Fruit fly (Drosophila melanogaster) whole organism, embryonic: ENCODE results near the gene Ccp84Ac.

ENCODE experiments used
- Asciz ChIP-seq: fragments of 200-800 bp; sonication (Bioruptor generic); optimal IDR thresholded peaks from 2 replicates; lab custom pipeline; 2017; ENCODE audit warnings: missing biosample characterization, mild to moderate bottlenecking, missing genetic modification characterization, missing genetic modification reagents
- Atf6 ChIP-seq: fragments of 200-800 bp; sonication (Bioruptor generic); IDR thresholded peaks from 2 replicates; pipeline ENCODE4 v1.3.6; 2022; ENCODE audit warnings: missing biosample characterization, missing genetic modification characterization
- BEAF-32 ChIP-seq: fragments of 200-800 bp; sonication (Bioruptor generic); optimal IDR thresholded peaks from 3 replicates; lab custom pipeline; 2017; ENCODE audit warnings: missing biosample characterization, missing genetic modification characterization, mild to moderate bottlenecking, moderate library complexity, missing genetic modification reagents
- Bgb ChIP-seq: fragments of 200-800 bp; sonication (Bioruptor generic); IDR thresholded peaks from 2 replicates; pipeline ENCODE4 v1.3.6; 2022; ENCODE audit warnings: missing biosample characterization, missing genetic modification characterization; ENCODE audit not compliant: partially characterized antibody
- CG10321 ChIP-seq: fragments of 200-800 bp; sonication (Bioruptor generic); IDR thresholded peaks from 2 replicates; pipeline ENCODE4 v1.3.6; 2022; ENCODE audit warnings: missing biosample characterization, missing genetic modification characterization
- CG12744 ChIP-seq: fragments of 200-800 bp; sonication (Bioruptor generic); optimal IDR thresholded peaks from 2 replicates; lab custom pipeline; 2016; ENCODE audit warnings: missing biosample characterization, missing genetic modification characterization
- CG14860 ChIP-seq: fragments of 200-800 bp; sonication (Bioruptor generic); IDR thresholded peaks from 3 replicates; pipeline ENCODE4 v1.3.6; 2022; ENCODE audit warnings: missing biosample characterization, missing genetic modification characterization; ENCODE audit not compliant: partially characterized antibody
- CG15269 ChIP-seq: fragments of 200-800 bp; sonication (Bioruptor generic); optimal IDR thresholded peaks from 2 replicates; lab custom pipeline; 2018; ENCODE audit warnings: missing biosample characterization, mild to moderate bottlenecking, missing genetic modification characterization, moderate library complexity
- CG1832 ChIP-seq: fragments of 200-800 bp; sonication (Bioruptor generic); optimal IDR thresholded peaks from 2 replicates; lab custom pipeline; 2017; ENCODE audit warnings: missing biosample characterization, mild to moderate bottlenecking, missing genetic modification characterization, inconsistent platforms
- CG2889 ChIP-seq: fragments of 200-800 bp; sonication (Bioruptor generic); IDR thresholded peaks from 3 replicates; pipeline ENCODE4 v1.3.6; 2022; ENCODE audit warnings: missing biosample characterization, missing genetic modification characterization
- CG30431 ChIP-seq: fragments of 200-800 bp; sonication (Bioruptor generic); optimal IDR thresholded peaks from 2 replicates; lab custom pipeline; 2017; ENCODE audit warnings: missing biosample characterization, missing genetic modification characterization
- CG42726 ChIP-seq: fragments of 200-800 bp; sonication (Bioruptor generic); IDR thresholded peaks from 2 replicates; pipeline ENCODE4 v1.3.6; 2022; ENCODE audit warnings: missing biosample characterization, missing genetic modification characterization; ENCODE audit not compliant: partially characterized antibody
- CG6654 ChIP-seq: fragments of 200-800 bp; sonication (Bioruptor generic); optimal IDR thresholded peaks from 2 replicates; lab custom pipeline; 2017; ENCODE audit warnings: missing biosample characterization, mild to moderate bottlenecking, missing genetic modification characterization
- CG6813 ChIP-seq: fragments of 200-800 bp; sonication (Bioruptor generic); optimal IDR thresholded peaks from 2 replicates; lab custom pipeline; 2017; ENCODE audit warnings: missing biosample characterization, missing genetic modification characterization, mild to moderate bottlenecking, moderate library complexity, missing genetic modification reagents
- CG9727 ChIP-seq: fragments of 200-800 bp; sonication (Bioruptor generic); optimal IDR thresholded peaks from 3 replicates; lab custom pipeline; 2017; ENCODE audit warnings: missing biosample characterization, mild to moderate bottlenecking, missing genetic modification characterization
- CG9817 ChIP-seq: fragments of 200-800 bp; sonication (Bioruptor generic); optimal IDR thresholded peaks from 2 replicates; lab custom pipeline; 2018; ENCODE audit warnings: missing biosample characterization, mild to moderate bottlenecking, missing genetic modification characterization, moderate library complexity
- CHES-1-like ChIP-seq: fragments of 200-800 bp; sonication (Bioruptor generic); optimal IDR thresholded peaks from 2 replicates; lab custom pipeline; 2016; ENCODE audit warnings: missing biosample characterization, missing genetic modification characterization
- Dfd ChIP-seq, 2 experiments: fragments of >200 bp; optimal IDR thresholded peaks; 2 replicates each; lab custom pipeline; 2017; ENCODE audit warnings: missing biosample characterization in 2 of 2, missing genetic modification characterization in 2 of 2
- Doc2 ChIP-seq: fragments of 200-800 bp; sonication (Bioruptor generic); IDR thresholded peaks from 2 replicates; pipeline ENCODE4 v1.3.6; 2022; ENCODE audit warnings: missing biosample characterization, missing genetic modification characterization
- Dref ChIP-seq: fragments of 200-800 bp; sonication (Bioruptor generic); IDR thresholded peaks from 2 replicates; pipeline ENCODE4 v1.3.6; 2022; ENCODE audit warnings: missing biosample characterization, missing genetic modification characterization
- HHEX ChIP-seq: fragments of 200-800 bp; sonication (Bioruptor generic); optimal IDR thresholded peaks from 3 replicates; lab custom pipeline; 2017; ENCODE audit warnings: missing biosample characterization, mild to moderate bottlenecking, missing genetic modification characterization, missing genetic modification reagents
- HmgZ ChIP-seq: fragments of 200-800 bp; sonication (Bioruptor generic); optimal IDR thresholded peaks from 2 replicates; lab custom pipeline; 2018; ENCODE audit warnings: missing biosample characterization, mild to moderate bottlenecking, missing genetic modification characterization
- Hr78 ChIP-seq, 2 experiments: fragments of 200-800 bp in 1 of 2; fragments of >200 bp in 1 of 2; sonication (Bioruptor generic) in 1 of 2; optimal IDR thresholded peaks; 2 replicates each; lab custom pipeline; 2017 to 2019; ENCODE audit warnings: missing biosample characterization in 2 of 2, missing genetic modification characterization in 2 of 2, mild to moderate bottlenecking in 1 of 2, moderate library complexity in 1 of 2
- MESR4 ChIP-seq: fragments of 200-800 bp; sonication (Bioruptor generic); optimal IDR thresholded peaks from 2 replicates; lab custom pipeline; 2018; ENCODE audit warnings: missing biosample characterization, mild to moderate bottlenecking, missing genetic modification characterization, moderate library complexity
- Pdp1 ChIP-seq, 2 experiments: fragments of 200-800 bp; sonication (Bioruptor generic); optimal IDR thresholded peaks; 3 replicates each; lab custom pipeline; 2016; ENCODE audit warnings: missing biosample characterization in 2 of 2, missing genetic modification characterization in 2 of 2, mild to moderate bottlenecking in 1 of 2, moderate library complexity in 1 of 2
- Stat92E ChIP-seq, 3 experiments: fragments of >200 bp in 2 of 3; fragments of 200-800 bp in 1 of 3; sonication (Bioruptor generic) in 1 of 3; optimal IDR thresholded peaks; 2 replicates each; lab custom pipeline; 2017 to 2019; ENCODE audit warnings: missing biosample characterization in 3 of 3, missing genetic modification characterization in 3 of 3, mild to moderate bottlenecking in 1 of 3, moderate library complexity in 1 of 3
- ash1 ChIP-seq: fragments of 200-800 bp; sonication (Bioruptor generic); optimal IDR thresholded peaks from 2 replicates; lab custom pipeline; 2018; ENCODE audit warnings: missing biosample characterization, mild to moderate bottlenecking, missing genetic modification characterization
- cg ChIP-seq: fragments of 200-800 bp; sonication (Bioruptor generic); optimal IDR thresholded peaks from 3 replicates; lab custom pipeline; 2019; ENCODE audit warnings: missing biosample characterization, mild to moderate bottlenecking, missing genetic modification characterization, moderate library complexity
- chinmo ChIP-seq: fragments of 200-800 bp; sonication (Bioruptor generic); IDR thresholded peaks from 4 replicates; pipeline ENCODE4 v1.3.6; 2022; ENCODE audit warnings: missing biosample characterization, missing genetic modification characterization; ENCODE audit not compliant: partially characterized antibody
- corto ChIP-seq: fragments of 200-800 bp; sonication (Bioruptor generic); optimal IDR thresholded peaks from 2 replicates; lab custom pipeline; 2016; ENCODE audit warnings: missing biosample characterization, mild to moderate bottlenecking, missing genetic modification characterization, moderate library complexity
- disco-r ChIP-seq: fragments of 200-800 bp; sonication (Bioruptor generic); optimal IDR thresholded peaks from 2 replicates; lab custom pipeline; 2016; ENCODE audit warnings: missing biosample characterization, missing genetic modification characterization
- ems ChIP-seq: fragments of 200-800 bp; sonication (Bioruptor generic); optimal IDR thresholded peaks from 3 replicates; lab custom pipeline; 2016; ENCODE audit warnings: missing biosample characterization, missing genetic modification characterization
- fd102C ChIP-seq: fragments of 200-800 bp; sonication (Bioruptor generic); optimal IDR thresholded peaks from 2 replicates; lab custom pipeline; 2018; ENCODE audit warnings: missing biosample characterization, mild to moderate bottlenecking, missing genetic modification characterization, moderate library complexity
- gsb ChIP-seq: fragments of 200-800 bp; sonication (Bioruptor generic); IDR thresholded peaks from 2 replicates; pipeline ENCODE4 v1.3.6; 2022; ENCODE audit warnings: missing biosample characterization, missing genetic modification characterization
- hb ChIP-seq: fragments of 200-800 bp; sonication (Bioruptor generic); IDR thresholded peaks from 3 replicates; pipeline ENCODE4 v1.3.6; 2022; ENCODE audit warnings: missing biosample characterization, missing genetic modification characterization; ENCODE audit not compliant: partially characterized antibody
- hbn ChIP-seq: fragments of 200-800 bp; sonication (Bioruptor generic); IDR thresholded peaks from 2 replicates; pipeline ENCODE4 v1.3.6; 2022; ENCODE audit warnings: missing biosample characterization, missing genetic modification characterization; ENCODE audit not compliant: partially characterized antibody
- jumu ChIP-seq: fragments of 200-800 bp; sonication (Bioruptor generic); optimal IDR thresholded peaks from 3 replicates; lab custom pipeline; 2016; ENCODE audit warnings: missing biosample characterization, missing genetic modification characterization
- mirr ChIP-seq: fragments of 200-800 bp; sonication (Bioruptor generic); optimal IDR thresholded peaks from 3 replicates; lab custom pipeline; 2018; ENCODE audit warnings: missing biosample characterization, mild to moderate bottlenecking, missing genetic modification characterization
- nerfin-1 ChIP-seq: fragments of 200-800 bp; sonication (Bioruptor generic); optimal IDR thresholded peaks from 3 replicates; lab custom pipeline; 2019; ENCODE audit warnings: missing biosample characterization, mild to moderate bottlenecking, missing genetic modification characterization, moderate library complexity
- nerfin-2 ChIP-seq: fragments of 200-800 bp; sonication (Bioruptor generic); IDR thresholded peaks from 2 replicates; pipeline ENCODE4 v1.3.6; 2022; ENCODE audit warnings: missing biosample characterization, missing genetic modification characterization; ENCODE audit not compliant: partially characterized antibody
- pb ChIP-seq: fragments of 200-800 bp; sonication (Bioruptor generic); optimal IDR thresholded peaks from 3 replicates; lab custom pipeline; 2016; ENCODE audit warnings: missing biosample characterization, missing genetic modification characterization
- prd ChIP-seq, 3 experiments: fragments of >200 bp in 2 of 3; fragments of 200-800 bp in 1 of 3; sonication (Bioruptor generic) in 1 of 3; optimal IDR thresholded peaks in 2 of 3; IDR thresholded peaks in 1 of 3; 2 replicates in 2 of 3; 3 replicates in 1 of 3; pipeline versions ENCODE4 v1.3.6 to Lab custom; 2017 to 2022; ENCODE audit warnings: missing biosample characterization in 1 of 3, missing genetic modification characterization in 1 of 3
- row ChIP-seq: fragments of 200-800 bp; sonication (Bioruptor generic); IDR thresholded peaks from 3 replicates; pipeline ENCODE4 v1.3.6; 2022; ENCODE audit warnings: missing biosample characterization, missing genetic modification characterization
- run ChIP-seq: fragments of 200-800 bp; sonication (Bioruptor generic); optimal IDR thresholded peaks from 3 replicates; lab custom pipeline; 2018; ENCODE audit warnings: missing biosample characterization, mild to moderate bottlenecking, missing genetic modification characterization
- slou ChIP-seq: fragments of 200-800 bp; sonication (Bioruptor generic); optimal IDR thresholded peaks from 3 replicates; lab custom pipeline; 2016; ENCODE audit warnings: missing biosample characterization, missing genetic modification characterization
- stwl ChIP-seq: fragments of 200-800 bp; sonication (Bioruptor generic); optimal IDR thresholded peaks from 3 replicates; lab custom pipeline; 2018; ENCODE audit warnings: missing biosample characterization, mild to moderate bottlenecking, missing genetic modification characterization, moderate library complexity
- sug ChIP-seq: fragments of 200-800 bp; optimal IDR thresholded peaks from 2 replicates; lab custom pipeline; 2019; ENCODE audit warnings: missing biosample characterization, mild to moderate bottlenecking, missing genetic modification characterization, moderate library complexity

Gene Ccp84Ac

DNA sequence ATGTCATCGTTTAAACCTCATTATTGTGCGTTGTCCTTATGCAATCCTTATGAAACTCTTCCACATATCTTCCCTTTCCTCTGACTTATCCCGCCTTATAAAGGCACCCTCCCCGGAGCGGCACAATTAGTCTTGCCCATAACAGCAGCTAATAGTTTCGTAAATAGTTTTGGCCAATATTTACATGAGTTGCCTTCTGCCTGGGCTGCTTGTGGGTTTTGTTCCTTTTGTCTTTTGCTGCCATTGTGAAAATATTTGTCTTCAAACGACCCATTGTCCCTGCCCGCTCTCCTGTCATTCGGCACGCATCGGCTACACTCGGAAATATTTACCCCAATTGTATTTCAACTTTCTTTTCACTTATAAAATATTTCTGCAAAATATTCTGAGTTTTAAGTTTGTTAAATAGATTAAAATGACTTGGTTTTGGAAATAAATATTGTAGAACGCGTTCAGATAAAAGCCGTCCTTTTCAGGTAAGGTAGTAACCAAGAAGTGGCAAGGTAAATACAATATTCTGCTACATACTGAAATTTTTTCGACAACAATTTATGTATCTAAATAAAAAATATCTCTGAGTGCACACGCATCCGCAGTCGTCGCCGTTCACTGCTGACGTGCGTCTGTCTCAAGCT lies 27.6 kb upstream of the Ccp84Ac start (continued):
- no peak for TF ChIP-seq Hr78 (GFP tag; optimal IDR thresholded peaks at IDR 0.05; lab: Kevin White, UChicago)
- no peak for TF ChIP-seq hb
- no peak for TF ChIP-seq CG42726 (GFP tag; lab: Robert Waterston, UW)
- TF ChIP-seq sug (tag; lab: Kevin White, UChicago): no peak
- TF ChIP-seq Stat92E (GFP tag; optimal IDR thresholded peaks at IDR 0.05; lab: Kevin White, UChicago): no peak
- peak; percentile 70 for TF ChIP-seq CG9727 (GFP tag; lab: Kevin White, UChicago)
- TF ChIP-seq CG15269 (tag; lab: Kevin White, UChicago): no peak
- no peak for TF ChIP-seq CG10321 (GFP tag; lab: Robert Waterston, UW)
- peak; percentile 42 for TF ChIP-seq nerfin-1
- TF ChIP-seq HHEX (GFP tag; lab: Kevin White, UChicago): no peak
- no peak for TF ChIP-seq ash1 (GFP tag; lab: Kevin White, UChicago)
- no peak for TF ChIP-seq disco-r (GFP tag; lab: Kevin White, UChicago)
- TF ChIP-seq ems (GFP tag; lab: Kevin White, UChicago): no peak
- TF ChIP-seq mirr (GFP tag; lab: Kevin White, UChicago): no peak
- peak in 1 of 2 experiments; percentile 37 for TF ChIP-seq Pdp1 (GFP tag; optimal IDR thresholded peaks at IDR 0.05; lab: Kevin White, UChicago)
- no peak for TF ChIP-seq slou (GFP tag; lab: Kevin White, UChicago)
- no peak for TF ChIP-seq chinmo
- no peak for TF ChIP-seq hbn (GFP tag; lab: Robert Waterston, UW)
- no peak for TF ChIP-seq Asciz
- TF ChIP-seq CG9817 (tag; lab: Kevin White, UChicago): no peak
- peak; percentile 48; the same call in 1 of the 3 replicates for TF ChIP-seq row (GFP tag; lab: Robert Waterston, UW)
- TF ChIP-seq jumu: no peak
- peak; percentile 64 for TF ChIP-seq fd102C (GFP tag; lab: Kevin White, UChicago)
- TF ChIP-seq CG1832 (GFP tag; lab: Kevin White, UChicago): no peak
- TF ChIP-seq Dref (GFP tag; lab: Robert Waterston, UW): no peak
- no peak for TF ChIP-seq prd (optimal IDR thresholded peaks at IDR 0.05; lab: Kevin White, UChicago)
- peak; percentile 69; the same call in 2 of the 3 replicates for TF ChIP-seq prd (GFP tag; IDR thresholded peaks at IDR 0.05; lab: Robert Waterston, UW)
- no peak for TF ChIP-seq HmgZ (tag; lab: Kevin White, UChicago)
- TF ChIP-seq run: no peak
- TF ChIP-seq stwl (tag; lab: Kevin White, UChicago): no peak
- TF ChIP-seq cg (GFP tag; lab: Kevin White, UChicago): no peak
- no peak for TF ChIP-seq corto
- TF ChIP-seq CG6654 (GFP tag; lab: Kevin White, UChicago): peak; percentile 13
- TF ChIP-seq BEAF-32 (GFP tag; lab: Kevin White, UChicago): no peak
- TF ChIP-seq Dfd (GFP tag; optimal IDR thresholded peaks at IDR 0.05; lab: Kevin White, UChicago): no peak
- TF ChIP-seq CG14860 (GFP tag; lab: Robert Waterston, UW): no peak
- no peak for TF ChIP-seq Bgb (GFP tag; lab: Robert Waterston, UW)
- no peak for TF ChIP-seq CG6813 (GFP tag; lab: Kevin White, UChicago)
- TF ChIP-seq gsb (GFP tag; lab: Robert Waterston, UW): no peak
- no peak for TF ChIP-seq Atf6
- no peak for TF ChIP-seq Doc2 (GFP tag; lab: Robert Waterston, UW)
- TF ChIP-seq CG30431: peak; percentile 21
- TF ChIP-seq nerfin-2: no peak
- TF ChIP-seq pb (GFP tag; lab: Kevin White, UChicago): peak; percentile 30
- TF ChIP-seq MESR4 (GFP tag; lab: Kevin White, UChicago): no peak
- TF ChIP-seq CG12744 (GFP tag; lab: Kevin White, UChicago): no peak
- TF ChIP-seq CHES-1-like: no peak
- no peak for TF ChIP-seq CG2889
